Worm (Caenorhabditis elegans) whole organism, early embryonic: Measurements from ENCODE around the gene cyp-13A6.

ENCODE experiments used
- ama-1 ChIP-seq: fragments of 150-350 bp; optimal IDR thresholded peaks from 2 replicates; lab custom pipeline; 2014
- flt-1 ChIP-seq: fragments of 200-800 bp; sonication (Bioruptor generic); IDR thresholded peaks from 2 replicates; pipeline ENCODE4 v1.3.6; 2022; ENCODE audit warnings: missing genetic modification characterization, missing compliant biosample characterization
- hmg-4 ChIP-seq: fragments of 200-800 bp; sonication (Bioruptor generic); optimal IDR thresholded peaks from 2 replicates; lab custom pipeline; 2018; ENCODE audit warnings: mild to moderate bottlenecking, missing genetic modification characterization, missing compliant biosample characterization
- sea-1 ChIP-seq: fragments of 200-800 bp; sonication (Bioruptor generic); conservative IDR thresholded peaks from 2 replicates; pipeline ENCODE4 v1.3.6; 2022; ENCODE audit warnings: missing genetic modification characterization, missing compliant biosample characterization
- tbx-37 ChIP-seq: fragments of 200-800 bp; sonication (Bioruptor generic); conservative IDR thresholded peaks from 2 replicates; pipeline ENCODE4 v1.3.6; 2022; ENCODE audit warnings: missing genetic modification reagents, missing genetic modification characterization, missing compliant biosample characterization

ce11 chrII:9807519-9807972 is 4.9 kb upstream of the cyp-13A6 start, which contains the start of gene cyp-13A8:
- TF ChIP-seq hmg-4 (GFP tag; lab: Kevin White, UChicago): no peak
- no peak for TF ChIP-seq sea-1 (GFP tag; lab: Robert Waterston, UW)
- TF ChIP-seq tbx-37 (GFP tag; lab: Robert Waterston, UW): no peak
- TF ChIP-seq flt-1 (GFP tag; lab: Robert Waterston, UW): no peak
- TF ChIP-seq ama-1 (lab: Kevin White, UChicago): no peak
